Fruit fly (Drosophila melanogaster): ENCODE data around the gene Jupiter.
A peak's percentile ranks its signal among the peaks of the same experiment; 100 is the strongest.

The Jupiter gene

DNA sequence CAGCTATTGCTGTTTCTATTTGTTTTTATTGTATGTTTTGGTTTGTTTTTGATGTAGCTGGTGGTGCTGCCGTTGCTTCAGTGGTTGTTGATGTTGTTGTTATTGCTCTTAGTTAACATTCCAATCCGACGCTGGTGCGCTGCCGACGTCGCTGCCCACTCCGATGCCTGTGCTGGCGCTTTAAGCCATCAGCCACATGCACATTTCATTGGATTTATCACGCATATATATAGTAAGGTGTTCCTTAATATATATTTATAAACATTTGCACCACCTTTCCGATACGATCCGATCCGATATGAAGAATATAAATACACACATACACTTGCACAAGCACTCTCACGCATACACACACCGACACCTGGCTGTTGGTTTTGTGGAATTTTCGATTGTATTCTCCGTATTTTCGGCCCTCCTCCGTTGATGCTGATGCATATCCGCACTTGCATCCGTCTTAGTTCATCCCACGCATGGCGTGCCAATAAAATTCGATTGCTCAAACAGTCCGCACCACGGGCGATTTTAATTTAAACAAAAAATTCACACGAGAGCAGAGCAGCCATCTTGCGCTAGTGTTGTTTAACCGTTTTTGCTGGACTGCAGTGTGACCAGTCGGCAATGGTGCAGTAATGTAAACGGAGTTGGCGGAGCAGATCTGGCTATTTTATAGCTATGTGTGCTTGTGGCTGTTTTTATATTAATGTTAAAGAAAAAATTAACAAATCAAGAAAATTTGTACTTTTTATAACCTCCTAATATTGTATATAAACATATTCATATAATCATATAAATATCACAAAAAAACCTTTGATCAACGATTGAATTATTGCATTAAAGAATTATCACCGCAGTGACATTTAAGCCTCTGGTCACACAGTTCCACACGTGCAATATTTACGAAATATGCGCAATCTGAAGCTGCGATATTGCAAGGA, 30.7 kb upstream of the Jupiter start, which contains the start of the genes Csk and Elp1:
TSS of gene Csk (minus strand) at position 602 of the 935 bp plus-strand sequence.
TSS of gene Elp1 (plus strand) at position 867 of the 935 bp plus-strand sequence.
- no peak for TF ChIP-seq CG10348 (GFP tag; IDR thresholded peaks at IDR 0.05)
- TF ChIP-seq Ets98B (GFP tag; IDR thresholded peaks at IDR 0.05), result no peak
- no peak; the same call in 1 of the 2 replicates for TF ChIP-seq CG32121 (GFP tag; IDR thresholded peaks at IDR 0.05)
- peak; percentile 8 for TF ChIP-seq CG8301 (tag; optimal IDR thresholded peaks at IDR 0.05)
- peak; percentile 6 for TF ChIP-seq Pif1B (GFP tag; optimal IDR thresholded peaks at IDR 0.05)
- TF ChIP-seq CG17806 (tag; optimal IDR thresholded peaks at IDR 0.05), result peak; percentile 20
- TF ChIP-seq fd96Ca (GFP tag; IDR thresholded peaks at IDR 0.05), result 0 out of 3 replicates have a peak, but pooled peaks have one; percentile 18
- no peak for TF ChIP-seq D1 (tag; optimal IDR thresholded peaks at IDR 0.05)
- 0 out of 3 replicates have a peak, but pooled peaks have one; percentile 39 for TF ChIP-seq CG4496 (GFP tag; IDR thresholded peaks at IDR 0.05)
- TF ChIP-seq CG15710 (tag; optimal IDR thresholded peaks at IDR 0.05), result peak; percentile 45
- peak; percentile 26 for TF ChIP-seq CG34367 (tag; optimal IDR thresholded peaks at IDR 0.05)
- peak; percentile 24 for TF ChIP-seq CG9948 (tag; optimal IDR thresholded peaks at IDR 0.05)
- no peak for TF ChIP-seq gl (tag; optimal IDR thresholded peaks at IDR 0.05)
- no peak for TF ChIP-seq Snoo (tag; optimal IDR thresholded peaks at IDR 0.05)
- peak; percentile 15 for TF ChIP-seq CG14655 (GFP tag; optimal IDR thresholded peaks at IDR 0.05)
- TF ChIP-seq EcR (GFP tag; optimal IDR thresholded peaks at IDR 0.05), result no peak
- no peak for TF ChIP-seq CG13204 (GFP tag; optimal IDR thresholded peaks at IDR 0.05)
- peak; percentile 53 for TF ChIP-seq CG8159 (tag; optimal IDR thresholded peaks at IDR 0.05)
- TF ChIP-seq rn (GFP tag; IDR thresholded peaks at IDR 0.05), result no peak
- TF ChIP-seq Pif1A (GFP tag; optimal IDR thresholded peaks at IDR 0.05), result peak; percentile 23
- TF ChIP-seq CG12605 (GFP tag; IDR thresholded peaks at IDR 0.05), result no peak

DNA sequence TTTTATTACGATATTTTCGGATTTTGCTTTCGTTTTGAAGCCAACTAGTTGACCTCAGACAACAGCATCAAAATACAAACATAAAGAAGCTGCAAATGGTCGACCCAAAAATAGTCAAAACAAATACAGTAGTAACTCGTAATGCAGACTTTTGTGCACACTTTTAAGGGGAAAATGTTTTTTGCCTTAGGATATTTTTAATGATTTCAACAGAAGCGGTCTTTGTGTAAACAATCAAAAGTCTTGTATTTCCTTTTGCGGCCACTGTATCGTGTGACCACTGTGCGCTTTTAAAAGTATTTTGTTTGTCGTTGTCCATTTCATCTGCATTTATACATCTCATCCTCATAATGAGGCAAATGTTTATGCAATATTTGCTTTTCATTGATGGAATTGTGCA, 29.7 kb upstream of the Jupiter start:
- TF ChIP-seq CG8159 (tag; optimal IDR thresholded peaks at IDR 0.05) (peak; percentile 76), gl (tag; optimal IDR thresholded peaks at IDR 0.05) (no peak), Pif1B (GFP tag; optimal IDR thresholded peaks at IDR 0.05) (peak; percentile 67), CG14655 (GFP tag; optimal IDR thresholded peaks at IDR 0.05) (peak; percentile 77), CG32121 (GFP tag; IDR thresholded peaks at IDR 0.05) (peak; percentile 90), CG17806 (tag; optimal IDR thresholded peaks at IDR 0.05) (peak; percentile 72), rn (GFP tag; IDR thresholded peaks at IDR 0.05) (peak; percentile 80), EcR (GFP tag; optimal IDR thresholded peaks at IDR 0.05) (no peak), D1 (tag; optimal IDR thresholded peaks at IDR 0.05) (no peak), CG12605 (GFP tag; IDR thresholded peaks at IDR 0.05) (peak; percentile 76), CG10348 (GFP tag; IDR thresholded peaks at IDR 0.05) (peak; percentile 87), Ets98B (GFP tag; IDR thresholded peaks at IDR 0.05) (peak; percentile 90), CG9948 (tag; optimal IDR thresholded peaks at IDR 0.05) (peak; percentile 68), CG34367 (tag; optimal IDR thresholded peaks at IDR 0.05) (peak; percentile 64), CG13204 (GFP tag; optimal IDR thresholded peaks at IDR 0.05) (peak; percentile 35), CG8301 (tag; optimal IDR thresholded peaks at IDR 0.05) (peak; percentile 70), fd96Ca (GFP tag; IDR thresholded peaks at IDR 0.05) (peak; percentile 92), Snoo (tag; optimal IDR thresholded peaks at IDR 0.05) (peak; percentile 79), CG4496 (GFP tag; IDR thresholded peaks at IDR 0.05) (peak; percentile 94), Pif1A (GFP tag; optimal IDR thresholded peaks at IDR 0.05) (peak; percentile 82), CG15710 (tag; optimal IDR thresholded peaks at IDR 0.05) (peak; percentile 81)

DNA sequence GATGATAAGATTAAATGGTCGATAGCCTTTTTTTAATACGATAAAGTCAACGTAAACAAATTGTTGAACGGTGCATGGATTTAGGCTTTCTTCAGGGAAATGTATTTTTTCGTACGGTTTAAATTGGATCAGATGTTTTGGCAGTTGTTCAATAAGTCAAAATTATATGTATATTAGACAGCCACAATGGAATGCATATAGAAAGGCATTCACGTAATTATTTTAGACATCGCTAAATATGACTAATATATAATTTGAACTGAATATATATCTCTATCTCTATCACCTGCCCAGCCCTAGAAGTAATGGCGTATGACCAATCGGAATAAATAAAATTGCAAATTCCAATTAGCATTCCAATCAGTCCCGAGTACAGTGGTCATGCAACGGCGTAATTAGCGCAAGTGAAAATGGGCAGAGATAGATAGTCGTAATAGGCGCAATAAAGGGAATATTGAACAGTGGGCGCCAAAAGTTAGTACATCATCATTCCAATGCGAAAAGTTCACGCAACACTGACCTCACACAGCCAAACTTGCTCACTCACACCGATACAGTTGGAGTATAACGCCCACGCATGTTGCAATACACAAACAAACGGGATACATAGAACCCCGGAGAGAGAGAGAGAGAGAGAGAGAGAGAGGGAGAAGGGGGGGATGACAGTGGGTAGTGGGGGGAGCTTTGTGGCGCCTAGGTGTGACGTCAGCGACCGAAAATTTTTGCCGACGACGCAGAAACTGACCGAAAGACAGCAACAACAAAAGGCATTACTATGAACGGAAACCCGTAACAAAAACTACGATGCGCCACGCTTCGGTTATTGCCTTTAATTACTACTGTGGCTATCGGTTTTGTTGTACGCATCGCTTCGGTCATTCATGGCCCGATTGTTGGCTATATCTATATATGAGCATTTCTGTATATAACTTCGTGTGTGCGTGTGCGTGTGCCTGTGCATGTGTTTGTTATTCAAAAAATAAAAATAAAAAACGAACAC, 28.9 kb upstream of the Jupiter start:
- TF ChIP-seq Pif1B (GFP tag; optimal IDR thresholded peaks at IDR 0.05) (no peak), EcR (GFP tag; optimal IDR thresholded peaks at IDR 0.05) (peak; percentile 59), fd96Ca (GFP tag; IDR thresholded peaks at IDR 0.05) (0 out of 3 replicates have a peak, but pooled peaks have one; percentile 9)

DNA sequence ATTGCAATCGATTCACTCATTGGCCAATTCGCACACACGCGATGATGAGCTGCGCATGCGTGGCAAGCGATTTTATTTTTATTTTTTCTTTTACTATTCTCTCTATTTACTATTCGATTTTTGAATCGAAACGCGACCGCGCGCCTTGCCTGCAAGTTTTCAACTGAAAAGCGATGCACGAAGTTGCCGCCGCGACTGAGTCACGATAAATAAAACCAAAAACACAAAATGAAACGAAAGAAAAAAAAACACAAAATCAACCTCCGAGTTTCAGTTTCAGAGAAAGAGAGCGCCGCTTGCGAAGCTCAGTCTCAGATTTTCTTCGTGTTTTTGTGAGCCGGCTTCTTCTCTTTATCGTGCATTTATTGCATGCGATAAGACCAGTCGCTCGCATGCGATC, 27.1 kb upstream of the Jupiter start:
- TF ChIP-seq D1 (tag; optimal IDR thresholded peaks at IDR 0.05) (no peak), CG17806 (tag; optimal IDR thresholded peaks at IDR 0.05) (peak; percentile 78), CG14655 (GFP tag; optimal IDR thresholded peaks at IDR 0.05) (no peak), CG13204 (GFP tag; optimal IDR thresholded peaks at IDR 0.05) (peak; percentile 90), CG10348 (GFP tag; IDR thresholded peaks at IDR 0.05) (no peak), CG8159 (tag; optimal IDR thresholded peaks at IDR 0.05) (peak; percentile 70), Pif1B (GFP tag; optimal IDR thresholded peaks at IDR 0.05) (peak; percentile 67), CG12605 (GFP tag; IDR thresholded peaks at IDR 0.05) (peak; percentile 90), rn (GFP tag; IDR thresholded peaks at IDR 0.05) (0 out of 2 replicates have a peak, but pooled peaks have one; percentile 25), gl (tag; optimal IDR thresholded peaks at IDR 0.05) (peak; percentile 96), Pif1A (GFP tag; optimal IDR thresholded peaks at IDR 0.05) (peak; percentile 74), CG4496 (GFP tag; IDR thresholded peaks at IDR 0.05) (peak; percentile 82), CG34367 (tag; optimal IDR thresholded peaks at IDR 0.05) (peak; percentile 66), Ets98B (GFP tag; IDR thresholded peaks at IDR 0.05) (peak; percentile 80; the same call in 1 of the 2 replicates), CG15710 (tag; optimal IDR thresholded peaks at IDR 0.05) (peak; percentile 70), CG9948 (tag; optimal IDR thresholded peaks at IDR 0.05) (peak; percentile 32), fd96Ca (GFP tag; IDR thresholded peaks at IDR 0.05) (peak; percentile 78), EcR (GFP tag; optimal IDR thresholded peaks at IDR 0.05) (peak; percentile 49), CG8301 (tag; optimal IDR thresholded peaks at IDR 0.05) (peak; percentile 23), Snoo (tag; optimal IDR thresholded peaks at IDR 0.05) (peak; percentile 38), CG32121 (GFP tag; IDR thresholded peaks at IDR 0.05) (peak; percentile 62)
